Fruit fly (Drosophila melanogaster): ENCODE data around the gene CG15283.

- no peak for TF ChIP-seq kay (GFP tag; ENCODE audit: borderline replicate concordance)
- TF ChIP-seq Clk (GFP tag; optimal IDR thresholded peaks at IDR 0.05): no peak
- no peak for TF ChIP-seq CG7045 (GFP tag; optimal IDR thresholded peaks at IDR 0.05)
- TF ChIP-seq CG5204 (GFP tag; optimal IDR thresholded peaks at IDR 0.05): no peak
- no peak for TF ChIP-seq ovo (GFP tag; optimal IDR thresholded peaks at IDR 0.05)
- no peak for TF ChIP-seq CG1620 (GFP tag; optimal IDR thresholded peaks at IDR 0.05)
- no peak for TF ChIP-seq bab1 (GFP tag; optimal IDR thresholded peaks at IDR 0.05)
- TF ChIP-seq Crg-1 (GFP tag; optimal IDR thresholded peaks at IDR 0.05): no peak
- TF ChIP-seq CG7101 (tag; optimal IDR thresholded peaks at IDR 0.05): no peak
- no peak for TF ChIP-seq CG12768 (GFP tag; optimal IDR thresholded peaks at IDR 0.05)
- TF ChIP-seq CG11617 (GFP tag; optimal IDR thresholded peaks at IDR 0.05): no peak
- no peak for TF ChIP-seq Hr96 (GFP tag; optimal IDR thresholded peaks at IDR 0.05)
- no peak for TF ChIP-seq Mnt (GFP tag; optimal IDR thresholded peaks at IDR 0.05)
Measured at dm6 chr2L:14474400-14474799, 23.7 kb upstream of the CG15283 start.
